Worm (Caenorhabditis elegans) whole organism, L2 larva: ENCODE measurements around the gene srbc-21.

Source experiments
- C34F6.9 ChIP-seq: fragments of 150-350 bp; optimal IDR thresholded peaks from 2 replicates; lab custom pipeline; 2014; ENCODE audit warnings: missing biosample characterization, missing genetic modification characterization
- aly-2 ChIP-seq: fragments of 150-350 bp; optimal IDR thresholded peaks from 2 replicates; lab custom pipeline; 2014; ENCODE audit warnings: missing biosample characterization, missing genetic modification characterization
- ama-1 ChIP-seq: fragments of 150-350 bp; optimal IDR thresholded peaks from 2 replicates; lab custom pipeline; 2018; ENCODE audit warnings: inconsistent platforms
- egl-27 ChIP-seq: sonication (generic microtip); optimal IDR thresholded peaks from 3 replicates; lab custom pipeline; 2017; ENCODE audit warnings: missing biosample characterization, missing genetic modification reagents, missing genetic modification characterization
- elt-1 ChIP-seq: fragments of 150-350 bp; optimal IDR thresholded peaks from 2 replicates; lab custom pipeline; 2014; ENCODE audit warnings: missing biosample characterization, missing genetic modification characterization
- elt-3 ChIP-seq: sonication (generic microtip); optimal IDR thresholded peaks from 2 replicates; lab custom pipeline; 2017; ENCODE audit warnings: missing biosample characterization, missing genetic modification characterization
- lin-39 ChIP-seq: fragments of 150-350 bp; optimal IDR thresholded peaks from 2 replicates; lab custom pipeline; 2014; ENCODE audit warnings: missing biosample characterization, missing genetic modification reagents, missing genetic modification characterization
- nhr-12 ChIP-seq: fragments of 150-350 bp; optimal IDR thresholded peaks from 2 replicates; lab custom pipeline; 2014; ENCODE audit warnings: missing biosample characterization, missing genetic modification characterization
- snpc-4 ChIP-seq: fragments of 150-350 bp; optimal IDR thresholded peaks from 2 replicates; lab custom pipeline; 2014; ENCODE audit warnings: missing biosample characterization, missing genetic modification characterization
- unc-62 ChIP-seq: fragments of 150-350 bp; optimal IDR thresholded peaks from 2 replicates; lab custom pipeline; 2014; ENCODE audit warnings: missing biosample characterization, missing genetic modification reagents, missing genetic modification characterization

DNA sequence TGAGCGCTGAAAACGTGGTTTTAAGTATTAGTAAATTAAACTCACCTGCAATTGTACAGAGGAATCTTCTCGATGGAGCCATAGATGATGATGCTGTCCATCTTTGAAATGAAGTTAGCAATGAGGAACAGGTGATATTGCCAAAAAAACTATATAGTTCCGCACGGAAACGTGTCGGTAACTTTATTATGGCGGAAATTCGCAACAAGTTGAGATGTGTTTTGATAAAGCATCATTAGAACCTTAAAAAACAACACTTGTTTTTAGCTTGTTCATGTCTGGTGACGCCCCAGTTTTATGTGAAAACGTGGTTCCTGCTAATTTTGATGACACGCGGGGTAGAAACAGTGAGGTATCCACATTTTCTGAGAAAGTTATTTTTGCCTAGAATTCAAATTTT is 50.8 kb downstream of the srbc-21 start, which contains the start of gene srt-40:
- TF ChIP-seq nhr-12 (tag; lab: Kevin White, UChicago), result no peak
- no peak for TF ChIP-seq egl-27 (tag; lab: Kevin White, UChicago)
- TF ChIP-seq lin-39 (tag; lab: Kevin White, UChicago), result no peak
- no peak for TF ChIP-seq elt-1 (tag; lab: Kevin White, UChicago)
- TF ChIP-seq unc-62, result no peak
- no peak for TF ChIP-seq ama-1
- no peak for TF ChIP-seq C34F6.9
- TF ChIP-seq elt-3 (tag; lab: Kevin White, UChicago), result no peak
- TF ChIP-seq snpc-4, result no peak
- no peak for TF ChIP-seq aly-2 (tag; lab: Kevin White, UChicago)
